Worm (Caenorhabditis elegans) whole organism, young adult: ENCODE results near the gene lido-8.

Experiments used
- C17E4.6 ChIP-seq: fragments of 200-800 bp; sonication (Bioruptor generic); IDR thresholded peaks from 2 replicates; pipeline ENCODE4 v1.3.6; 2022; ENCODE audit warnings: missing genetic modification reagents, missing genetic modification characterization, missing compliant biosample characterization
- D2030.7 ChIP-seq: fragments of 200-800 bp; sonication (Bioruptor generic); IDR thresholded peaks from 2 replicates; pipeline ENCODE4 v1.3.6; 2022; ENCODE audit warnings: missing genetic modification reagents, missing genetic modification characterization, missing compliant biosample characterization
- F52B5.7 ChIP-seq: sonication (generic microtip); optimal IDR thresholded peaks from 2 replicates; lab custom pipeline; 2016; ENCODE audit warnings: mild to moderate bottlenecking, missing genetic modification characterization, missing compliant biosample characterization
- F57A8.1 ChIP-seq: fragments of 200-800 bp; sonication (Bioruptor generic); optimal IDR thresholded peaks from 2 replicates; lab custom pipeline; 2018; ENCODE audit warnings: mild to moderate bottlenecking, missing genetic modification characterization, moderate library complexity, missing compliant biosample characterization
- T07F8.4 ChIP-seq: sonication (generic microtip); optimal IDR thresholded peaks from 2 replicates; lab custom pipeline; 2016; ENCODE audit warnings: mild to moderate bottlenecking, missing genetic modification characterization, moderate library complexity, missing compliant biosample characterization
- Y53F4B.3 ChIP-seq: fragments of 200-800 bp; sonication (Bioruptor generic); IDR thresholded peaks from 2 replicates; pipeline ENCODE4 v1.3.6; 2022; ENCODE audit warnings: missing genetic modification reagents, missing genetic modification characterization, missing compliant biosample characterization
- Y79H2A.3 ChIP-seq: fragments of 200-800 bp; sonication (Bioruptor generic); conservative IDR thresholded peaks from 2 replicates; pipeline ENCODE4 v1.3.6; 2022; ENCODE audit warnings: missing genetic modification reagents, missing genetic modification characterization, missing compliant biosample characterization
- Y95B8A.8 ChIP-seq: fragments of 200-800 bp; sonication (Bioruptor generic); IDR thresholded peaks from 2 replicates; pipeline ENCODE4 v1.3.6; 2022; ENCODE audit warnings: missing genetic modification reagents, missing genetic modification characterization, missing compliant biosample characterization
- akir-1 ChIP-seq: fragments of 200-800 bp; sonication (Bioruptor generic); optimal IDR thresholded peaks from 2 replicates; lab custom pipeline; 2018; ENCODE audit warnings: mild to moderate bottlenecking, missing genetic modification characterization, moderate library complexity, missing compliant biosample characterization
- aptf-3 ChIP-seq: fragments of 200-800 bp; sonication (Bioruptor generic); IDR thresholded peaks from 2 replicates; pipeline ENCODE4 v1.3.6; 2022; ENCODE audit warnings: missing genetic modification characterization, missing compliant biosample characterization
- athp-1 ChIP-seq: sonication (generic microtip); optimal IDR thresholded peaks from 2 replicates; lab custom pipeline; 2017; ENCODE audit warnings: mild to moderate bottlenecking, missing genetic modification characterization, missing compliant biosample characterization
- attf-3 ChIP-seq: fragments of 200-800 bp; sonication (Bioruptor generic); conservative IDR thresholded peaks from 2 replicates; pipeline ENCODE4 v1.3.6; 2022; ENCODE audit warnings: missing genetic modification reagents, missing genetic modification characterization, missing compliant biosample characterization
- bed-1 ChIP-seq: fragments of 200-800 bp; sonication (Bioruptor generic); IDR thresholded peaks from 2 replicates; pipeline ENCODE4 v1.3.6; 2022; ENCODE audit warnings: missing genetic modification reagents, missing genetic modification characterization, missing compliant biosample characterization
- ceh-100 ChIP-seq: fragments of 200-800 bp; sonication (Bioruptor generic); IDR thresholded peaks from 2 replicates; pipeline ENCODE4 v1.3.6; 2022; ENCODE audit warnings: missing genetic modification reagents, missing genetic modification characterization, missing compliant biosample characterization
- ceh-27 ChIP-seq: fragments of 200-800 bp; sonication (Bioruptor generic); optimal IDR thresholded peaks from 2 replicates; lab custom pipeline; 2018; ENCODE audit warnings: mild to moderate bottlenecking, missing genetic modification characterization, moderate library complexity, missing compliant biosample characterization
- ceh-40 ChIP-seq: fragments of 200-800 bp; sonication (Bioruptor generic); IDR thresholded peaks from 2 replicates; pipeline ENCODE4 v1.3.6; 2022; ENCODE audit warnings: missing genetic modification characterization, missing compliant biosample characterization
- ceh-58 ChIP-seq: fragments of 200-800 bp; sonication (Bioruptor generic); IDR thresholded peaks from 2 replicates; pipeline ENCODE4 v1.3.6; 2022; ENCODE audit warnings: missing genetic modification characterization, missing compliant biosample characterization
- ceh-91 ChIP-seq: fragments of 200-800 bp; sonication (Bioruptor generic); IDR thresholded peaks from 2 replicates; pipeline ENCODE4 v1.3.6; 2022; ENCODE audit warnings: missing genetic modification reagents, missing genetic modification characterization, missing compliant biosample characterization
- chd-7 ChIP-seq: sonication (generic microtip); optimal IDR thresholded peaks from 2 replicates; lab custom pipeline; 2016; ENCODE audit warnings: mild to moderate bottlenecking, missing genetic modification characterization, moderate library complexity, missing compliant biosample characterization
- dox-1 ChIP-seq: fragments of 200-800 bp; sonication (Bioruptor generic); IDR thresholded peaks from 2 replicates; pipeline ENCODE4 v1.3.6; 2022; ENCODE audit warnings: missing genetic modification reagents, missing genetic modification characterization, missing compliant biosample characterization
- dpff-1 ChIP-seq: sonication (generic microtip); optimal IDR thresholded peaks from 2 replicates; lab custom pipeline; 2017; ENCODE audit warnings: mild to moderate bottlenecking, missing genetic modification characterization, missing compliant biosample characterization
- dpl-1 ChIP-seq: fragments of 150-350 bp; optimal IDR thresholded peaks from 2 replicates; lab custom pipeline; 2014; ENCODE audit warnings: missing biosample characterization, missing genetic modification reagents, missing genetic modification characterization
- ekl-4 ChIP-seq: fragments of 200-800 bp; sonication (Bioruptor generic); IDR thresholded peaks from 2 replicates; pipeline ENCODE4 v1.3.6; 2022; ENCODE audit warnings: missing genetic modification reagents, missing genetic modification characterization, missing compliant biosample characterization
- ets-4 ChIP-seq: fragments of 200-800 bp; sonication (Bioruptor generic); optimal IDR thresholded peaks from 2 replicates; lab custom pipeline; 2018; ENCODE audit warnings: mild to moderate bottlenecking, missing genetic modification characterization, missing compliant biosample characterization
- hsf-1 ChIP-seq: fragments of 200-800 bp; sonication (Bioruptor generic); IDR thresholded peaks from 2 replicates; pipeline ENCODE4 v1.3.6; 2022; ENCODE audit warnings: missing genetic modification reagents, missing genetic modification characterization, missing compliant biosample characterization
- lag-1 ChIP-seq: fragments of 200-800 bp; sonication (Bioruptor generic); IDR thresholded peaks from 2 replicates; pipeline ENCODE4 v1.3.6; 2022; ENCODE audit warnings: missing genetic modification reagents, missing genetic modification characterization, missing compliant biosample characterization
- let-607 ChIP-seq, 2 experiments: fragments of 200-800 bp in 1 of 2; sonication (Bioruptor generic) in 1 of 2; sonication (generic microtip) in 1 of 2; optimal IDR thresholded peaks; 2 replicates each; lab custom pipeline; 2016 to 2018; ENCODE audit warnings: mild to moderate bottlenecking in 2 of 2, missing compliant biosample characterization in 2 of 2, missing genetic modification characterization in 2 of 2, moderate library complexity in 2 of 2, missing genotype in 1 of 2
- lin-26 ChIP-seq: fragments of 200-800 bp; sonication (Bioruptor generic); IDR thresholded peaks from 2 replicates; pipeline ENCODE4 v1.3.6; 2022; ENCODE audit warnings: missing genetic modification reagents, missing genetic modification characterization, missing compliant biosample characterization
- lin-35 ChIP-seq, 3 experiments: fragments of 150-350 bp in 2 of 3; sonication (generic microtip) in 1 of 3; optimal IDR thresholded peaks; 2 replicates each; lab custom pipeline; 2014 to 2018; ENCODE audit warnings: missing biosample characterization in 3 of 3, missing genetic modification characterization in 3 of 3, missing genetic modification reagents in 3 of 3
- lin-54 ChIP-seq: fragments of 200-800 bp; sonication (Bioruptor generic); optimal IDR thresholded peaks from 2 replicates; lab custom pipeline; 2018; ENCODE audit warnings: mild to moderate bottlenecking, missing genetic modification characterization, missing compliant biosample characterization
- lsl-1 ChIP-seq: fragments of 200-800 bp; sonication (Bioruptor generic); optimal IDR thresholded peaks from 2 replicates; lab custom pipeline; 2018; ENCODE audit warnings: mild to moderate bottlenecking, missing genetic modification characterization, moderate library complexity, missing compliant biosample characterization
- lsy-27 ChIP-seq: sonication (generic microtip); optimal IDR thresholded peaks from 2 replicates; lab custom pipeline; 2017; ENCODE audit warnings: missing genetic modification characterization, mild to moderate bottlenecking, missing compliant biosample characterization, antibody characterized with exemption, missing genotype, borderline replicate concordance; ENCODE audit not compliant: insufficient read depth
- madf-10 ChIP-seq: sonication (generic microtip); optimal IDR thresholded peaks from 2 replicates; lab custom pipeline; 2016; ENCODE audit warnings: mild to moderate bottlenecking, missing genetic modification characterization, missing compliant biosample characterization
- madf-6 ChIP-seq: fragments of 200-800 bp; sonication (Bioruptor generic); IDR thresholded peaks from 2 replicates; pipeline ENCODE4 v1.3.6; 2022; ENCODE audit warnings: missing genetic modification reagents, missing genetic modification characterization, missing compliant biosample characterization
- madf-8 ChIP-seq: fragments of 200-800 bp; sonication (Bioruptor generic); conservative IDR thresholded peaks from 2 replicates; pipeline ENCODE4 v1.3.6; 2022; ENCODE audit warnings: missing genetic modification reagents, missing genetic modification characterization, missing compliant biosample characterization
- mel-28 ChIP-seq: sonication (generic microtip); optimal IDR thresholded peaks from 2 replicates; lab custom pipeline; 2016; ENCODE audit warnings: borderline replicate concordance, mild to moderate bottlenecking, missing genetic modification characterization, missing compliant biosample characterization
- mes-4 ChIP-seq: sonication (generic microtip); optimal IDR thresholded peaks from 2 replicates; lab custom pipeline; 2016; ENCODE audit warnings: missing genotype, missing genetic modification characterization, missing compliant biosample characterization
- nhr-90 ChIP-seq: sonication (generic microtip); optimal IDR thresholded peaks from 2 replicates; lab custom pipeline; 2016; ENCODE audit warnings: missing genotype, mild to moderate bottlenecking, missing genetic modification characterization, missing compliant biosample characterization
- pbrm-1 ChIP-seq: fragments of 200-800 bp; sonication (Bioruptor generic); IDR thresholded peaks from 2 replicates; pipeline ENCODE4 v1.3.6; 2022; ENCODE audit warnings: missing genetic modification reagents, missing genetic modification characterization, missing compliant biosample characterization
- sea-2 ChIP-seq: fragments of 200-800 bp; sonication (Bioruptor generic); IDR thresholded peaks from 2 replicates; pipeline ENCODE4 v1.3.6; 2022; ENCODE audit warnings: missing genetic modification characterization, missing compliant biosample characterization
- snpc-1.1 ChIP-seq: sonication (generic microtip); optimal IDR thresholded peaks from 2 replicates; lab custom pipeline; 2017; ENCODE audit warnings: missing genetic modification characterization, mild to moderate bottlenecking, missing compliant biosample characterization, antibody characterized with exemption, moderate library complexity, missing genotype, missing genetic modification reagents; ENCODE audit not compliant: insufficient read depth
- sptf-2 ChIP-seq: fragments of 200-800 bp; sonication (Bioruptor generic); optimal IDR thresholded peaks from 2 replicates; lab custom pipeline; 2018; ENCODE audit warnings: mild to moderate bottlenecking, missing genetic modification characterization, missing compliant biosample characterization
- tbp1 ChIP-seq: fragments of 200-800 bp; sonication (Bioruptor generic); optimal IDR thresholded peaks from 2 replicates; lab custom pipeline; 2018; ENCODE audit warnings: mild to moderate bottlenecking, missing genetic modification characterization, missing compliant biosample characterization
- tbx-9 ChIP-seq: sonication (generic microtip); optimal IDR thresholded peaks from 2 replicates; lab custom pipeline; 2016; ENCODE audit warnings: borderline replicate concordance, missing genetic modification characterization, inconsistent platforms, missing compliant biosample characterization
- tlf-1 ChIP-seq: fragments of 200-800 bp; sonication (Bioruptor generic); optimal IDR thresholded peaks from 2 replicates; lab custom pipeline; 2018; ENCODE audit warnings: mild to moderate bottlenecking, missing genetic modification characterization, missing compliant biosample characterization
- ztf-18 ChIP-seq: sonication (generic microtip); optimal IDR thresholded peaks from 2 replicates; lab custom pipeline; 2016; ENCODE audit warnings: missing genotype, mild to moderate bottlenecking, missing genetic modification characterization, missing compliant biosample characterization
- ztf-25 ChIP-seq: fragments of 200-800 bp; sonication (Bioruptor generic); IDR thresholded peaks from 2 replicates; pipeline ENCODE4 v1.3.6; 2022; ENCODE audit warnings: missing genetic modification reagents, missing genetic modification characterization, missing compliant biosample characterization
- ztf-28 ChIP-seq: fragments of 200-800 bp; sonication (Bioruptor generic); IDR thresholded peaks from 2 replicates; pipeline ENCODE4 v1.3.6; 2022; ENCODE audit warnings: missing genetic modification reagents, missing genetic modification characterization, missing compliant biosample characterization

Gene lido-8

ce11 chrII:2973940-2974402 is 22.9 kb upstream of the lido-8 start (continued):
- TF ChIP-seq lin-54 (GFP tag; lab: Kevin White, UChicago) (peak; percentile 70), aptf-3 (GFP tag; lab: Robert Waterston, UW) (0 out of 2 replicates have a peak, but pooled peaks have one; percentile 16), ztf-18 (tag; lab: Kevin White, UChicago) (no peak), akir-1 (peak; percentile 73), D2030.7 (GFP tag; lab: Robert Waterston, UW) (no peak), ceh-91 (GFP tag; lab: Robert Waterston, UW) (no peak), F57A8.1 (GFP tag; lab: Kevin White, UChicago) (no peak), sptf-2 (GFP tag; lab: Kevin White, UChicago) (peak; percentile 4), tbx-9 (tag; lab: Kevin White, UChicago) (no peak), pbrm-1 (GFP tag; lab: Robert Waterston, UW) (peak; percentile 97), lsy-27 (tag; lab: Kevin White, UChicago) (no peak), mel-28 (tag; lab: Kevin White, UChicago) (peak; percentile 36), madf-8 (GFP tag; lab: Robert Waterston, UW) (no peak), lsl-1 (no peak), snpc-1.1 (no peak), ceh-27 (GFP tag; lab: Kevin White, UChicago) (peak; percentile 96), T07F8.4 (no peak), lin-35 (GFP tag; optimal IDR thresholded peaks at IDR 0.05; lab: Kevin White, UChicago) (peak in 1 of 3 experiments; percentile 83), tbp1 (peak; percentile 65), bed-1 (GFP tag; lab: Robert Waterston, UW) (no peak), lin-26 (GFP tag; lab: Robert Waterston, UW) (peak; percentile 75), nhr-90 (tag; lab: Kevin White, UChicago) (no peak), dox-1 (GFP tag; lab: Robert Waterston, UW) (peak; percentile 91), Y79H2A.3 (GFP tag; lab: Robert Waterston, UW) (no peak), C17E4.6 (GFP tag; lab: Robert Waterston, UW) (peak; percentile 17; the same call in 1 of the 2 replicates), Y53F4B.3 (no peak), let-607 (tag; optimal IDR thresholded peaks at IDR 0.05; lab: Kevin White, UChicago) (peak in 1 of 2 experiments; percentile 9), madf-6 (GFP tag; lab: Robert Waterston, UW) (peak; percentile 47; the same call in 1 of the 2 replicates), ceh-100 (GFP tag; lab: Robert Waterston, UW) (peak; percentile 86), mes-4 (tag; lab: Kevin White, UChicago) (no peak), ztf-28 (GFP tag; lab: Robert Waterston, UW) (no peak), madf-10 (peak; percentile 18), ceh-40 (GFP tag; lab: Robert Waterston, UW) (no peak), tlf-1 (GFP tag; lab: Kevin White, UChicago) (peak; percentile 75), ets-4 (GFP tag; lab: Kevin White, UChicago) (peak; percentile 43), ztf-25 (no peak), dpl-1 (GFP tag; lab: Kevin White, UChicago) (peak; percentile 1), attf-3 (GFP tag; lab: Robert Waterston, UW) (0 out of 2 replicates have a peak, but pooled peaks have one; percentile 30), hsf-1 (GFP tag; lab: Robert Waterston, UW) (peak; percentile 83), athp-1 (tag; lab: Kevin White, UChicago) (peak; percentile 82), ekl-4 (GFP tag; lab: Robert Waterston, UW) (peak; percentile 94), dpff-1 (tag; lab: Kevin White, UChicago) (peak; percentile 87), Y95B8A.8 (GFP tag; lab: Robert Waterston, UW) (peak; percentile 85), ceh-58 (GFP tag; lab: Robert Waterston, UW) (no peak), chd-7 (tag; lab: Kevin White, UChicago) (peak; percentile 99), lag-1 (GFP tag; lab: Robert Waterston, UW) (peak; percentile 87), sea-2 (GFP tag; lab: Robert Waterston, UW) (peak; percentile 79; the same call in 1 of the 2 replicates), F52B5.7 (peak; percentile 81)
